Fruit fly (Drosophila melanogaster): ENCODE measurements around the gene wkd.

Gene wkd

dm6 chr3R:11617363-11617762, 36.0 kb downstream of the wkd start (continued):
- no peak for TF ChIP-seq CG11560 (tag; IDR thresholded peaks at IDR 0.05)
- TF ChIP-seq CG6813 (GFP tag; optimal IDR thresholded peaks at IDR 0.05), result peak; percentile 10
- peak; percentile 60 for TF ChIP-seq nmo (GFP tag; optimal IDR thresholded peaks at IDR 0.05)
- no peak for TF ChIP-seq jigr1 (GFP tag; IDR thresholded peaks at IDR 0.05)
- no peak for TF ChIP-seq E2f1 (GFP tag; IDR thresholded peaks at IDR 0.05)
- TF ChIP-seq CG10565 (GFP tag; optimal IDR thresholded peaks at IDR 0.05), result no peak
- TF ChIP-seq ATbp (GFP tag; optimal IDR thresholded peaks at IDR 0.05), result peak; percentile 46
- 0 out of 2 replicates have a peak, but pooled peaks have one; percentile 8 for TF ChIP-seq onecut (GFP tag; IDR thresholded peaks at IDR 0.05)
- peak; percentile 77 for TF ChIP-seq zf30C (GFP tag; optimal IDR thresholded peaks at IDR 0.05)
- TF ChIP-seq z (GFP tag; IDR thresholded peaks at IDR 0.05), result no peak
- TF ChIP-seq CG11247 (GFP tag; IDR thresholded peaks at IDR 0.05), result no peak
- peak; percentile 36 for TF ChIP-seq tio (GFP tag; optimal IDR thresholded peaks at IDR 0.05)
- no peak for TF ChIP-seq Ada2b (GFP tag; IDR thresholded peaks at IDR 0.05)
- TF ChIP-seq CG31441 (GFP tag; IDR thresholded peaks at IDR 0.05), result peak; percentile 41; the same call in 1 of the 2 replicates
- TF ChIP-seq az2 (GFP tag; optimal IDR thresholded peaks at IDR 0.05), result peak; percentile 33
- TF ChIP-seq CG17385 (GFP tag; optimal IDR thresholded peaks at IDR 0.05), result no peak
- TF ChIP-seq Atf3 (GFP tag; optimal IDR thresholded peaks at IDR 0.05), result no peak
- no peak for TF ChIP-seq pan (optimal IDR thresholded peaks at IDR 0.05)
- no peak for TF ChIP-seq pan (GFP tag; optimal IDR thresholded peaks at IDR 0.05 in 1 of 2, IDR thresholded peaks at IDR 0.05 in 1 of 2)
- TF ChIP-seq CG2199 (GFP tag; IDR thresholded peaks at IDR 0.05), result no peak
- TF ChIP-seq zen (tag; optimal IDR thresholded peaks at IDR 0.05), result peak; percentile 33
- peak; percentile 42 for TF ChIP-seq grau (tag; optimal IDR thresholded peaks at IDR 0.05)
- no peak for TF ChIP-seq ssp (GFP tag; IDR thresholded peaks at IDR 0.05)
- TF ChIP-seq ewg (GFP tag; optimal IDR thresholded peaks at IDR 0.05), result no peak
- no peak for TF ChIP-seq CHES-1-like (GFP tag; optimal IDR thresholded peaks at IDR 0.05)
- TF ChIP-seq CG15601 (tag; optimal IDR thresholded peaks at IDR 0.05), result peak; percentile 62
- peak; percentile 5 for TF ChIP-seq ind (GFP tag; optimal IDR thresholded peaks at IDR 0.05)
- no peak for TF ChIP-seq MBD-R2 (GFP tag; IDR thresholded peaks at IDR 0.05)
- TF ChIP-seq CG16863 (GFP tag; optimal IDR thresholded peaks at IDR 0.05), result peak; percentile 37
- no peak for TF ChIP-seq D (optimal IDR thresholded peaks at IDR 0.05)
- peak; percentile 17 for TF ChIP-seq D (GFP tag; optimal IDR thresholded peaks at IDR 0.05)
- TF ChIP-seq Deaf1 (tag; optimal IDR thresholded peaks at IDR 0.05), result no peak
- peak; percentile 22 for TF ChIP-seq CG10209 (GFP tag; optimal IDR thresholded peaks at IDR 0.05)
- peak; percentile 4 for TF ChIP-seq CG12219 (GFP tag; optimal IDR thresholded peaks at IDR 0.05)
- TF ChIP-seq Sox102F (GFP tag; optimal IDR thresholded peaks at IDR 0.05), result peak; percentile 26
- TF ChIP-seq CG2120 (GFP tag; optimal IDR thresholded peaks at IDR 0.05), result no peak
- no peak for TF ChIP-seq fru (optimal IDR thresholded peaks at IDR 0.05)
- TF ChIP-seq C15 (GFP tag; IDR thresholded peaks at IDR 0.05), result no peak
- TF ChIP-seq CG8089 (GFP tag; optimal IDR thresholded peaks at IDR 0.05), result peak; percentile 5
- TF ChIP-seq fd96Cb (tag; optimal IDR thresholded peaks at IDR 0.05), result peak; percentile 46
- no peak for TF ChIP-seq sima (GFP tag; optimal IDR thresholded peaks at IDR 0.05)
- no peak for TF ChIP-seq HmgD (GFP tag; optimal IDR thresholded peaks at IDR 0.05)
- no peak for TF ChIP-seq Hmr (GFP tag; optimal IDR thresholded peaks at IDR 0.05)
- TF ChIP-seq dimm (GFP tag; IDR thresholded peaks at IDR 0.05), result no peak
- no peak for TF ChIP-seq grn (GFP tag; optimal IDR thresholded peaks at IDR 0.05)
- TF ChIP-seq CG7963 (GFP tag; IDR thresholded peaks at IDR 0.05; ENCODE audit: partially characterized antibody), result no peak
- TF ChIP-seq CG30020 (tag; optimal IDR thresholded peaks at IDR 0.05), result peak; percentile 10
- TF ChIP-seq lbe (GFP tag; optimal IDR thresholded peaks at IDR 0.05), result no peak
- TF ChIP-seq Scr (GFP tag; IDR thresholded peaks at IDR 0.05; ENCODE audit: partially characterized antibody), result no peak
- no peak for TF ChIP-seq sisA (GFP tag; IDR thresholded peaks at IDR 0.05)
- TF ChIP-seq CG3407 (GFP tag; optimal IDR thresholded peaks at IDR 0.05), result peak; percentile 41
- no peak for TF ChIP-seq CG7987 (GFP tag; optimal IDR thresholded peaks at IDR 0.05)
- TF ChIP-seq CG12659 (GFP tag; optimal IDR thresholded peaks at IDR 0.05), result no peak

Measured in whole organism, embryonic.